Worm (Caenorhabditis elegans) whole organism, mixed stage, embryonic: ENCODE results near the gene nbs-1.

Experiments used
- blmp-1 ChIP-seq: fragments of 150-350 bp; optimal IDR thresholded peaks from 2 replicates; lab custom pipeline; 2014; ENCODE audit warnings: missing biosample characterization, missing genetic modification characterization
- ceh-43 ChIP-seq: fragments of 200-800 bp; sonication (Bioruptor generic); optimal IDR thresholded peaks from 2 replicates; lab custom pipeline; 2018; ENCODE audit warnings: mild to moderate bottlenecking, missing genetic modification characterization, moderate library complexity, missing compliant biosample characterization
- ces-1 ChIP-seq: fragments of 150-350 bp; optimal IDR thresholded peaks from 2 replicates; lab custom pipeline; 2014; ENCODE audit warnings: missing biosample characterization, missing genetic modification reagents, missing genetic modification characterization
- cnd-1 ChIP-seq: fragments of 200-800 bp; sonication (Bioruptor generic); optimal IDR thresholded peaks from 2 replicates; lab custom pipeline; 2018; ENCODE audit warnings: mild to moderate bottlenecking, missing genetic modification characterization, missing compliant biosample characterization
- elt-3 ChIP-seq: fragments of 150-350 bp; optimal IDR thresholded peaks from 2 replicates; lab custom pipeline; 2014; ENCODE audit warnings: missing biosample characterization, missing genetic modification characterization
- flh-1 ChIP-seq: fragments of 200-800 bp; sonication (Bioruptor generic); optimal IDR thresholded peaks from 2 replicates; lab custom pipeline; 2018; ENCODE audit warnings: mild to moderate bottlenecking, missing genetic modification characterization, moderate library complexity, missing compliant biosample characterization
- lin-13 ChIP-seq: fragments of 150-350 bp; optimal IDR thresholded peaks from 2 replicates; lab custom pipeline; 2014; ENCODE audit warnings: missing biosample characterization, missing genetic modification characterization
- lsy-2 ChIP-seq: fragments of 150-350 bp; optimal IDR thresholded peaks from 2 replicates; lab custom pipeline; 2014; ENCODE audit warnings: missing biosample characterization, missing genetic modification characterization
- mep-1 ChIP-seq: fragments of 150-350 bp; optimal IDR thresholded peaks from 2 replicates; lab custom pipeline; 2017; ENCODE audit warnings: missing biosample characterization, missing genetic modification reagents, missing genetic modification characterization, inconsistent platforms
- nhr-237 ChIP-seq: fragments of 150-350 bp; optimal IDR thresholded peaks from 2 replicates; lab custom pipeline; 2014; ENCODE audit warnings: missing biosample characterization, missing genetic modification characterization
- nhr-76 ChIP-seq: sonication (generic microtip); optimal IDR thresholded peaks from 2 replicates; lab custom pipeline; 2017; ENCODE audit warnings: missing biosample characterization, missing genetic modification characterization
- pha-4 ChIP-seq: fragments of 150-350 bp; optimal IDR thresholded peaks from 2 replicates; lab custom pipeline; 2018; ENCODE audit warnings: missing biosample characterization, missing genetic modification reagents, missing genetic modification characterization
- snpc-4 ChIP-seq: fragments of 150-350 bp; optimal IDR thresholded peaks from 2 replicates; lab custom pipeline; 2014; ENCODE audit warnings: missing biosample characterization, missing genetic modification characterization
- unc-62 ChIP-seq: fragments of 150-350 bp; optimal IDR thresholded peaks from 2 replicates; lab custom pipeline; 2014; ENCODE audit warnings: missing biosample characterization, missing genetic modification reagents, missing genetic modification characterization

ce11 chrII:11126312-11127000, 30.2 kb upstream of the nbs-1 start, which contains the start of the genes rps-9 and lsm-1:
- TF ChIP-seq snpc-4 (tag; lab: Kevin White, UChicago), result no peak
- no peak for TF ChIP-seq cnd-1 (tag; lab: Kevin White, UChicago)
- TF ChIP-seq flh-1 (GFP tag; lab: Kevin White, UChicago), result no peak
- TF ChIP-seq pha-4 (tag; lab: Kevin White, UChicago), result no peak
- no peak for TF ChIP-seq unc-62 (GFP tag; lab: Kevin White, UChicago)
- peak; percentile 44 for TF ChIP-seq ces-1 (GFP tag; lab: Kevin White, UChicago)
- TF ChIP-seq nhr-76 (tag; lab: Kevin White, UChicago), result no peak
- TF ChIP-seq blmp-1, result no peak
- TF ChIP-seq elt-3 (tag; lab: Kevin White, UChicago), result no peak
- no peak for TF ChIP-seq ceh-43 (GFP tag; lab: Kevin White, UChicago)
- TF ChIP-seq nhr-237 (tag; lab: Kevin White, UChicago), result peak; percentile 50
- peak; percentile 46 for TF ChIP-seq mep-1 (tag; lab: Kevin White, UChicago)
- TF ChIP-seq lsy-2 (tag; lab: Kevin White, UChicago), result peak; percentile 95
- TF ChIP-seq lin-13 (tag; lab: Kevin White, UChicago), result no peak
